Worm (Caenorhabditis elegans) whole organism, L1 larva: ENCODE results near the gene rbx-1.

ENCODE experiments used
- fkh-10 ChIP-seq: sonication (generic microtip); optimal IDR thresholded peaks from 2 replicates; lab custom pipeline; 2017; ENCODE audit warnings: missing biosample characterization, missing genetic modification reagents, missing genetic modification characterization
- mep-1 ChIP-seq: fragments of 150-350 bp; optimal IDR thresholded peaks from 2 replicates; lab custom pipeline; 2014; ENCODE audit warnings: missing biosample characterization, missing genetic modification characterization
- nhr-12 ChIP-seq: sonication (generic microtip); optimal IDR thresholded peaks from 2 replicates; lab custom pipeline; 2017; ENCODE audit warnings: missing biosample characterization, missing genetic modification characterization

DNA sequence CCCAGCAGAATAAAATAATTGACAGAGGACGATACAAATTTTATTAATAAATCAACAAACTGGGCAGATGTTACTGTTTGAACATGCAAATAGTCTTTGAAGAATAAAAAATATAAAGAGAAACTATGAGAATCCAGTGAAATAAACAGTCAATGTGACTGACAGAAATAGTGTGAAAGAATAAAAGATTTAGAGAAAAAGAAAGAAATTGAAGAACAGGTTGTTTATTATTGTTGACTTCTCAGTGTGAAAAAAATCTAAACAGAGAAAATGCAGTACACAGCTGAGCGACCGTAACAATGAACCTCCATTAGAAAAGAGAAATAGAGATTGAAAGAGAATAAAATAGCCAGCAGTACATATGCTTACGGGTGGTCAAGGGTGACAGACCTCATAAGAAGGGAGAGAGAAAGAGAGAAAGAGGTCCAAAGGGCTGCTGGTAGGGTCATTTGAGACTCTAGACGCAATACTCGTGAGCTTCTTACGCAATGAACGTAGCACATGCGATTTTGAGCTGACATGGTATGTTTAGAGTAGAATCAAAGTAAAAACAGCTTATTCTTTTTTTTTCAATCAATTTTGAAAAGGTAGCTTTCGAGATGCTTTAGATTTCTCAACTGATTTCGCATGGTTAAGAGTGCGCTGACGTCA lies 33.8 kb upstream of the rbx-1 start, which contains the start of gene slcr-46.3:
- TF ChIP-seq nhr-12 (tag; lab: Kevin White, UChicago) (no peak), fkh-10 (GFP tag; lab: Kevin White, UChicago) (no peak), mep-1 (peak; percentile 7)
